Fruit fly (Drosophila melanogaster) whole organism, embryonic: ENCODE data around the gene Sidpn.

Experiments used
- CG10209 ChIP-seq: fragments of 200-800 bp; sonication (Bioruptor generic); optimal IDR thresholded peaks from 3 replicates; lab custom pipeline; 2017; ENCODE audit warnings: missing biosample characterization, mild to moderate bottlenecking, missing genetic modification characterization, missing genetic modification reagents
- CG10274 ChIP-seq: fragments of 200-800 bp; sonication (Bioruptor generic); optimal IDR thresholded peaks from 3 replicates; lab custom pipeline; 2017; ENCODE audit warnings: missing biosample characterization, mild to moderate bottlenecking, missing genetic modification characterization
- CG10565 ChIP-seq: fragments of 200-800 bp; sonication (Bioruptor generic); optimal IDR thresholded peaks from 3 replicates; lab custom pipeline; 2016; ENCODE audit warnings: missing biosample characterization, mild to moderate bottlenecking, missing genetic modification characterization
- CG12391 ChIP-seq: fragments of 200-800 bp; sonication (Bioruptor generic); optimal IDR thresholded peaks from 3 replicates; lab custom pipeline; 2018; ENCODE audit warnings: missing biosample characterization, mild to moderate bottlenecking, missing genetic modification characterization, moderate library complexity
- CG12659 ChIP-seq: fragments of 200-800 bp; sonication (Bioruptor generic); optimal IDR thresholded peaks from 3 replicates; lab custom pipeline; 2017; ENCODE audit warnings: mild to moderate bottlenecking, missing biosample characterization, missing genetic modification reagents, missing genetic modification characterization
- CG15601 ChIP-seq: fragments of 200-800 bp; sonication (Bioruptor generic); optimal IDR thresholded peaks from 3 replicates; lab custom pipeline; 2019; ENCODE audit warnings: missing biosample characterization, mild to moderate bottlenecking, missing genetic modification characterization, moderate library complexity
- CG16813 ChIP-seq: fragments of 200-800 bp; sonication (Bioruptor generic); IDR thresholded peaks from 3 replicates; pipeline ENCODE4 v1.3.6; 2022; ENCODE audit warnings: missing biosample characterization, missing genetic modification characterization; ENCODE audit not compliant: partially characterized antibody
- CG17612 ChIP-seq: fragments of 200-800 bp; sonication (Bioruptor generic); IDR thresholded peaks from 2 replicates; pipeline ENCODE4 v1.3.6; 2022; ENCODE audit warnings: missing biosample characterization, missing genetic modification characterization
- CG31365 ChIP-seq: fragments of 200-800 bp; sonication (Bioruptor generic); optimal IDR thresholded peaks from 2 replicates; lab custom pipeline; 2018; ENCODE audit warnings: missing biosample characterization, mild to moderate bottlenecking, missing genetic modification characterization
- CG31388 ChIP-seq: fragments of 200-800 bp; sonication (Bioruptor generic); optimal IDR thresholded peaks from 2 replicates; lab custom pipeline; 2016; ENCODE audit warnings: missing biosample characterization, missing genetic modification characterization
- CG3281 ChIP-seq: fragments of 200-800 bp; sonication (Bioruptor generic); optimal IDR thresholded peaks from 3 replicates; lab custom pipeline; 2017; ENCODE audit warnings: missing biosample characterization, mild to moderate bottlenecking, missing genetic modification characterization
- CG3847 ChIP-seq: fragments of 200-800 bp; sonication (Bioruptor generic); IDR thresholded peaks from 2 replicates; pipeline ENCODE4 v1.3.6; 2022; ENCODE audit warnings: missing biosample characterization, missing genetic modification characterization
- CG6175 ChIP-seq: fragments of 200-800 bp; sonication (Bioruptor generic); IDR thresholded peaks from 3 replicates; pipeline ENCODE4 v1.3.6; 2022; ENCODE audit warnings: missing biosample characterization, missing genetic modification characterization
- CG6683 ChIP-seq: fragments of 200-800 bp; sonication (Bioruptor generic); optimal IDR thresholded peaks from 2 replicates; lab custom pipeline; 2017; ENCODE audit warnings: missing biosample characterization, mild to moderate bottlenecking, missing genetic modification characterization, missing genetic modification reagents
- CG7556 ChIP-seq: fragments of 200-800 bp; sonication (Bioruptor generic); optimal IDR thresholded peaks from 2 replicates; lab custom pipeline; 2017; ENCODE audit warnings: missing biosample characterization, mild to moderate bottlenecking, missing genetic modification characterization
- CG8944 ChIP-seq: fragments of 200-800 bp; sonication (Bioruptor generic); optimal IDR thresholded peaks from 3 replicates; lab custom pipeline; 2016; ENCODE audit warnings: missing biosample characterization, missing genetic modification characterization
- CkIIα-i1 ChIP-seq: fragments of 200-800 bp; sonication (Bioruptor generic); IDR thresholded peaks from 2 replicates; pipeline ENCODE4 v1.3.6; 2022; ENCODE audit warnings: missing biosample characterization, missing genetic modification characterization
- D19B ChIP-seq: fragments of 200-800 bp; sonication (Bioruptor generic); optimal IDR thresholded peaks from 2 replicates; lab custom pipeline; 2017; ENCODE audit warnings: missing biosample characterization, mild to moderate bottlenecking, missing genetic modification characterization
- Dad ChIP-seq: fragments of 200-800 bp; sonication (Bioruptor generic); optimal IDR thresholded peaks from 3 replicates; lab custom pipeline; 2016; ENCODE audit warnings: missing biosample characterization, missing genetic modification characterization
- Dip3 ChIP-seq: fragments of 200-800 bp; sonication (Bioruptor generic); optimal IDR thresholded peaks from 3 replicates; lab custom pipeline; 2016; ENCODE audit warnings: missing biosample characterization, missing genetic modification characterization
- H15 ChIP-seq: fragments of 200-800 bp; sonication (Bioruptor generic); IDR thresholded peaks from 3 replicates; pipeline ENCODE4 v1.3.6; 2022; ENCODE audit warnings: missing biosample characterization, missing genetic modification characterization
- Hmx ChIP-seq: fragments of 200-800 bp; sonication (Bioruptor generic); optimal IDR thresholded peaks from 2 replicates; lab custom pipeline; 2016; ENCODE audit warnings: missing biosample characterization, missing genetic modification characterization
- Hr39 ChIP-seq: fragments of >200 bp; optimal IDR thresholded peaks from 2 replicates; lab custom pipeline; 2017
- Hr51 ChIP-seq, 2 experiments: fragments of 200-800 bp; sonication (Bioruptor generic); optimal IDR thresholded peaks; 2 replicates in 1 of 2; 3 replicates in 1 of 2; lab custom pipeline; 2016 to 2018; ENCODE audit warnings: missing biosample characterization in 2 of 2, missing genetic modification characterization in 2 of 2, mild to moderate bottlenecking in 1 of 2, moderate library complexity in 1 of 2
- Meics ChIP-seq: fragments of 200-800 bp; sonication (Bioruptor generic); optimal IDR thresholded peaks from 2 replicates; lab custom pipeline; 2017; ENCODE audit warnings: missing biosample characterization, mild to moderate bottlenecking, missing genetic modification characterization
- Optix ChIP-seq: fragments of 200-800 bp; sonication (Bioruptor generic); IDR thresholded peaks from 3 replicates; pipeline ENCODE4 v1.3.6; 2022; ENCODE audit warnings: missing biosample characterization, missing genetic modification characterization
- PHDP ChIP-seq: fragments of 200-800 bp; sonication (Bioruptor generic); optimal IDR thresholded peaks from 3 replicates; lab custom pipeline; 2018; ENCODE audit warnings: missing biosample characterization, mild to moderate bottlenecking, missing genetic modification characterization, moderate library complexity
- Ptx1 ChIP-seq: fragments of 200-800 bp; sonication (Bioruptor generic); IDR thresholded peaks from 2 replicates; pipeline ENCODE4 v1.3.6; 2022; ENCODE audit warnings: missing biosample characterization, missing genetic modification characterization
- Sox102F ChIP-seq: fragments of 200-800 bp; sonication (Bioruptor generic); optimal IDR thresholded peaks from 2 replicates; lab custom pipeline; 2018; ENCODE audit warnings: missing biosample characterization, mild to moderate bottlenecking, missing genetic modification characterization, moderate library complexity
- az2 ChIP-seq: fragments of 200-800 bp; sonication (Bioruptor generic); optimal IDR thresholded peaks from 3 replicates; lab custom pipeline; 2016; ENCODE audit warnings: missing biosample characterization, missing genetic modification characterization
- cwo ChIP-seq: fragments of 200-800 bp; sonication (Bioruptor generic); optimal IDR thresholded peaks from 3 replicates; lab custom pipeline; 2017; ENCODE audit warnings: missing biosample characterization, missing genetic modification characterization, mild to moderate bottlenecking, moderate library complexity, missing genetic modification reagents
- dan ChIP-seq: fragments of 200-800 bp; sonication (Bioruptor generic); IDR thresholded peaks from 2 replicates; pipeline ENCODE4 v1.3.6; 2022; ENCODE audit warnings: missing biosample characterization, missing genetic modification characterization
- dati ChIP-seq: fragments of 200-800 bp; sonication (Bioruptor generic); IDR thresholded peaks from 2 replicates; pipeline ENCODE4 v1.3.6; 2022; ENCODE audit warnings: missing biosample characterization, missing genetic modification characterization
- dm ChIP-seq: fragments of 200-800 bp; sonication (Bioruptor generic); optimal IDR thresholded peaks from 3 replicates; lab custom pipeline; 2016; ENCODE audit warnings: missing biosample characterization, missing genetic modification characterization
- dmrt99B ChIP-seq: fragments of 200-800 bp; sonication (Bioruptor generic); optimal IDR thresholded peaks from 2 replicates; lab custom pipeline; 2018; ENCODE audit warnings: missing biosample characterization, mild to moderate bottlenecking, missing genetic modification characterization, moderate library complexity
- fd64A ChIP-seq: fragments of 200-800 bp; sonication (Bioruptor generic); optimal IDR thresholded peaks from 3 replicates; lab custom pipeline; 2018; ENCODE audit warnings: missing biosample characterization, mild to moderate bottlenecking, missing genetic modification characterization
- gsb-n ChIP-seq: fragments of 200-800 bp; sonication (Bioruptor generic); optimal IDR thresholded peaks from 3 replicates; lab custom pipeline; 2018; ENCODE audit warnings: missing biosample characterization, mild to moderate bottlenecking, missing genetic modification characterization
- klu ChIP-seq: fragments of 200-800 bp; sonication (Bioruptor generic); IDR thresholded peaks from 2 replicates; pipeline ENCODE4 v1.3.6; 2022; ENCODE audit warnings: missing biosample characterization, missing genetic modification characterization
- lilli ChIP-seq: fragments of 200-800 bp; sonication (Bioruptor generic); optimal IDR thresholded peaks from 3 replicates; lab custom pipeline; 2016; ENCODE audit warnings: missing biosample characterization, missing genetic modification characterization
- lola ChIP-seq, 3 experiments: fragments of >200 bp in 2 of 3; fragments of 200-800 bp in 1 of 3; sonication (Bioruptor generic) in 1 of 3; optimal IDR thresholded peaks; 2 replicates each; lab custom pipeline; 2017 to 2019; ENCODE audit warnings: missing biosample characterization in 3 of 3, missing genetic modification characterization in 3 of 3, mild to moderate bottlenecking in 1 of 3, moderate library complexity in 1 of 3
- phol ChIP-seq: fragments of 200-800 bp; sonication (Bioruptor generic); optimal IDR thresholded peaks from 3 replicates; lab custom pipeline; 2018; ENCODE audit warnings: missing biosample characterization, mild to moderate bottlenecking, missing genetic modification characterization, moderate library complexity
- ro ChIP-seq: fragments of 200-800 bp; sonication (Bioruptor generic); IDR thresholded peaks from 2 replicates; pipeline ENCODE4 v1.3.6; 2022; ENCODE audit warnings: missing biosample characterization, missing genetic modification characterization
- sc ChIP-seq, 3 experiments: fragments of >200 bp in 2 of 3; fragments of 200-800 bp in 1 of 3; sonication (Bioruptor generic) in 1 of 3; optimal IDR thresholded peaks; 2 replicates in 2 of 3; 3 replicates in 1 of 3; lab custom pipeline; 2017; ENCODE audit warnings: mild to moderate bottlenecking in 1 of 3, missing biosample characterization in 1 of 3, missing genetic modification characterization in 1 of 3, missing genetic modification reagents in 1 of 3
- sisA ChIP-seq: fragments of 200-800 bp; sonication (Bioruptor generic); IDR thresholded peaks from 2 replicates; pipeline ENCODE4 v1.3.6; 2022; ENCODE audit warnings: missing biosample characterization, missing genetic modification characterization
- slou ChIP-seq: fragments of 200-800 bp; sonication (Bioruptor generic); optimal IDR thresholded peaks from 3 replicates; lab custom pipeline; 2016; ENCODE audit warnings: missing biosample characterization, missing genetic modification characterization
- ssp ChIP-seq: fragments of 200-800 bp; sonication (Bioruptor generic); IDR thresholded peaks from 2 replicates; pipeline ENCODE4 v1.3.6; 2022; ENCODE audit warnings: missing biosample characterization, missing genetic modification characterization
- vnd ChIP-seq: fragments of 200-800 bp; sonication (Bioruptor generic); IDR thresholded peaks from 3 replicates; pipeline ENCODE4 v1.3.6; 2022; ENCODE audit warnings: missing biosample characterization, missing genetic modification characterization; ENCODE audit not compliant: partially characterized antibody
- yki ChIP-seq: fragments of >200 bp; optimal IDR thresholded peaks from 3 replicates; lab custom pipeline; 2018

The Sidpn gene

dm6 chr2L:18981947-18982579, 45.4 kb upstream of the Sidpn start (continued):
- TF ChIP-seq CG3281 (no peak), vnd (GFP tag; lab: Robert Waterston, UW) (no peak), D19B (GFP tag; lab: Kevin White, UChicago) (no peak), CG12659 (no peak), dan (GFP tag; lab: Robert Waterston, UW) (no peak), CG3847 (GFP tag; lab: Robert Waterston, UW) (no peak), CG12391 (tag; lab: Kevin White, UChicago) (peak; percentile 35), gsb-n (peak; percentile 59), Sox102F (peak; percentile 69), ssp (no peak), klu (GFP tag; lab: Robert Waterston, UW) (no peak), CG8944 (GFP tag; lab: Kevin White, UChicago) (no peak), fd64A (no peak), CG7556 (GFP tag; lab: Kevin White, UChicago) (peak; percentile 19), lilli (GFP tag; lab: Kevin White, UChicago) (no peak), Dip3 (GFP tag; lab: Kevin White, UChicago) (no peak), CkIIα-i1 (GFP tag; lab: Robert Waterston, UW) (no peak), PHDP (tag; lab: Kevin White, UChicago) (peak; percentile 35), CG6175 (GFP tag; lab: Robert Waterston, UW) (no peak), CG6683 (GFP tag; lab: Kevin White, UChicago) (no peak), CG31388 (GFP tag; lab: Kevin White, UChicago) (no peak), az2 (peak; percentile 27), Hr39 (lab: Kevin White, UChicago) (no peak), cwo (GFP tag; lab: Kevin White, UChicago) (no peak), sisA (GFP tag; lab: Robert Waterston, UW) (no peak), Dad (GFP tag; lab: Kevin White, UChicago) (no peak), CG10565 (GFP tag; lab: Kevin White, UChicago) (no peak), CG10274 (GFP tag; lab: Kevin White, UChicago) (no peak)

- TF ChIP-seq dm (GFP tag; lab: Kevin White, UChicago): no peak
- peak; percentile 28 for TF ChIP-seq Meics (GFP tag; lab: Kevin White, UChicago)
- TF ChIP-seq Hmx: no peak
- no peak for TF ChIP-seq CG31365 (tag; lab: Kevin White, UChicago)
- no peak for TF ChIP-seq CG15601
- no peak for TF ChIP-seq CG16813 (GFP tag; lab: Robert Waterston, UW)
- TF ChIP-seq H15 (GFP tag; lab: Robert Waterston, UW): no peak
- TF ChIP-seq sc (optimal IDR thresholded peaks at IDR 0.05; lab: Kevin White, UChicago): no peak
- TF ChIP-seq sc (GFP tag; optimal IDR thresholded peaks at IDR 0.05; lab: Kevin White, UChicago): no peak
- no peak for TF ChIP-seq CG17612 (GFP tag; lab: Robert Waterston, UW)
- no peak for TF ChIP-seq yki (lab: Kevin White, UChicago)
- no peak for TF ChIP-seq ro (GFP tag; lab: Robert Waterston, UW)
- TF ChIP-seq CG10209 (GFP tag; lab: Kevin White, UChicago): no peak
- TF ChIP-seq lola (GFP tag; optimal IDR thresholded peaks at IDR 0.05; lab: Kevin White, UChicago): peak in 1 of 3 experiments; percentile 3
- no peak for TF ChIP-seq slou (GFP tag; lab: Kevin White, UChicago)
- peak in 1 of 2 experiments; percentile 15 for TF ChIP-seq Hr51 (GFP tag; optimal IDR thresholded peaks at IDR 0.05; lab: Kevin White, UChicago)
- TF ChIP-seq Ptx1: no peak
- 0 out of 3 replicates have a peak, but pooled peaks have one; percentile 19 for TF ChIP-seq Optix (GFP tag; lab: Robert Waterston, UW)
- TF ChIP-seq dmrt99B: peak; percentile 46
- no peak for TF ChIP-seq dati (GFP tag; lab: Robert Waterston, UW)
- TF ChIP-seq phol (tag; lab: Kevin White, UChicago): peak; percentile 17
Observed at dm6 chr2L:18982826-18983758, 44.4 kb upstream of the Sidpn start.
